Worm (Caenorhabditis elegans) whole organism, mixed stage, embryonic: ENCODE measurements around the gene nhr-34.

Experiments
- M03D4.4 ChIP-seq: sonication (generic microtip); optimal IDR thresholded peaks from 2 replicates; lab custom pipeline; 2017; ENCODE audit warnings: mild to moderate bottlenecking, missing genetic modification characterization, missing compliant biosample characterization
- bed-3 ChIP-seq: fragments of 200-800 bp; sonication (Bioruptor generic); optimal IDR thresholded peaks from 3 replicates; lab custom pipeline; 2018; ENCODE audit warnings: mild to moderate bottlenecking, missing genetic modification characterization, moderate library complexity, missing compliant biosample characterization
- blmp-1 ChIP-seq: fragments of 150-350 bp; optimal IDR thresholded peaks from 2 replicates; lab custom pipeline; 2014; ENCODE audit warnings: missing biosample characterization, missing genetic modification characterization
- ceh-39 ChIP-seq: fragments of 150-350 bp; optimal IDR thresholded peaks from 2 replicates; lab custom pipeline; 2014; ENCODE audit warnings: missing biosample characterization, missing genetic modification characterization
- ceh-43 ChIP-seq: fragments of 200-800 bp; sonication (Bioruptor generic); optimal IDR thresholded peaks from 2 replicates; lab custom pipeline; 2018; ENCODE audit warnings: mild to moderate bottlenecking, missing genetic modification characterization, moderate library complexity, missing compliant biosample characterization
- ceh-83 ChIP-seq: fragments of 200-800 bp; sonication (Bioruptor generic); optimal IDR thresholded peaks from 2 replicates; lab custom pipeline; 2018; ENCODE audit warnings: mild to moderate bottlenecking, missing genetic modification characterization, missing compliant biosample characterization
- cnd-1 ChIP-seq: fragments of 200-800 bp; sonication (Bioruptor generic); optimal IDR thresholded peaks from 2 replicates; lab custom pipeline; 2018; ENCODE audit warnings: mild to moderate bottlenecking, missing genetic modification characterization, missing compliant biosample characterization
- drap-1 ChIP-seq: fragments of 200-800 bp; sonication (Bioruptor generic); optimal IDR thresholded peaks from 3 replicates; lab custom pipeline; 2018; ENCODE audit warnings: mild to moderate bottlenecking, missing genetic modification characterization, missing compliant biosample characterization
- elt-1 ChIP-seq: sonication (generic microtip); optimal IDR thresholded peaks from 2 replicates; lab custom pipeline; 2017; ENCODE audit warnings: missing genetic modification characterization, mild to moderate bottlenecking, missing compliant biosample characterization, antibody characterized with exemption, moderate library complexity, borderline replicate concordance; ENCODE audit not compliant: insufficient read depth
- elt-3 ChIP-seq: fragments of 150-350 bp; optimal IDR thresholded peaks from 2 replicates; lab custom pipeline; 2014; ENCODE audit warnings: missing biosample characterization, missing genetic modification characterization
- flh-1 ChIP-seq: fragments of 200-800 bp; sonication (Bioruptor generic); optimal IDR thresholded peaks from 2 replicates; lab custom pipeline; 2018; ENCODE audit warnings: mild to moderate bottlenecking, missing genetic modification characterization, moderate library complexity, missing compliant biosample characterization
- ham-2 ChIP-seq: fragments of 200-800 bp; sonication (Bioruptor generic); optimal IDR thresholded peaks from 2 replicates; lab custom pipeline; 2018; ENCODE audit warnings: mild to moderate bottlenecking, missing genetic modification characterization, missing compliant biosample characterization
- hlh-1 ChIP-seq: fragments of 150-350 bp; optimal IDR thresholded peaks from 2 replicates; lab custom pipeline; 2014; ENCODE audit warnings: missing biosample characterization, missing genetic modification reagents, missing genetic modification characterization
- lin-32 ChIP-seq: fragments of 200-800 bp; sonication (Bioruptor generic); optimal IDR thresholded peaks from 2 replicates; lab custom pipeline; 2018; ENCODE audit warnings: mild to moderate bottlenecking, missing genetic modification characterization, missing compliant biosample characterization
- lsy-2 ChIP-seq: fragments of 150-350 bp; optimal IDR thresholded peaks from 2 replicates; lab custom pipeline; 2014; ENCODE audit warnings: missing biosample characterization, missing genetic modification characterization
- mab-5 ChIP-seq: fragments of 150-350 bp; optimal IDR thresholded peaks from 2 replicates; lab custom pipeline; 2014; ENCODE audit warnings: missing biosample characterization, missing genetic modification characterization
- mep-1 ChIP-seq: fragments of 150-350 bp; optimal IDR thresholded peaks from 2 replicates; lab custom pipeline; 2017; ENCODE audit warnings: missing biosample characterization, missing genetic modification reagents, missing genetic modification characterization, inconsistent platforms
- mls-2 ChIP-seq: sonication (generic microtip); optimal IDR thresholded peaks from 2 replicates; lab custom pipeline; 2016; ENCODE audit warnings: mild to moderate bottlenecking, missing genetic modification characterization, moderate library complexity, missing compliant biosample characterization
- nhr-12 ChIP-seq: fragments of 150-350 bp; optimal IDR thresholded peaks from 2 replicates; lab custom pipeline; 2014; ENCODE audit warnings: missing biosample characterization, missing genetic modification characterization
- nhr-2 ChIP-seq: fragments of 150-350 bp; optimal IDR thresholded peaks from 2 replicates; lab custom pipeline; 2014; ENCODE audit warnings: missing biosample characterization, missing genetic modification characterization
- nhr-237 ChIP-seq: fragments of 150-350 bp; optimal IDR thresholded peaks from 2 replicates; lab custom pipeline; 2014; ENCODE audit warnings: missing biosample characterization, missing genetic modification characterization
- nhr-28 ChIP-seq: fragments of 150-350 bp; optimal IDR thresholded peaks from 2 replicates; lab custom pipeline; 2014; ENCODE audit warnings: missing biosample characterization, missing genetic modification characterization
- nhr-76 ChIP-seq: sonication (generic microtip); optimal IDR thresholded peaks from 2 replicates; lab custom pipeline; 2017; ENCODE audit warnings: missing biosample characterization, missing genetic modification characterization
- sem-2 ChIP-seq: fragments of 200-800 bp; sonication (Bioruptor generic); optimal IDR thresholded peaks from 2 replicates; lab custom pipeline; 2018; ENCODE audit warnings: mild to moderate bottlenecking, missing genetic modification characterization, missing compliant biosample characterization
- snpc-4 ChIP-seq: fragments of 150-350 bp; optimal IDR thresholded peaks from 2 replicates; lab custom pipeline; 2014; ENCODE audit warnings: missing biosample characterization, missing genetic modification characterization
- sptf-1 ChIP-seq: sonication (generic microtip); optimal IDR thresholded peaks from 2 replicates; lab custom pipeline; 2017; ENCODE audit warnings: mild to moderate bottlenecking, missing genetic modification characterization, moderate library complexity, missing compliant biosample characterization
- tbx-8 ChIP-seq: fragments of 200-800 bp; sonication (Bioruptor generic); optimal IDR thresholded peaks from 2 replicates; lab custom pipeline; 2018; ENCODE audit warnings: mild to moderate bottlenecking, missing genetic modification characterization, moderate library complexity, missing compliant biosample characterization
- unc-120 ChIP-seq: sonication (generic microtip); optimal IDR thresholded peaks from 2 replicates; lab custom pipeline; 2017; ENCODE audit warnings: missing genetic modification characterization, missing compliant biosample characterization; ENCODE audit not compliant: poor library complexity, severe bottlenecking
- unc-39 ChIP-seq: fragments of 150-350 bp; optimal IDR thresholded peaks from 2 replicates; lab custom pipeline; 2014; ENCODE audit warnings: missing biosample characterization, missing genetic modification characterization
- unc-62 ChIP-seq: fragments of 150-350 bp; optimal IDR thresholded peaks from 2 replicates; lab custom pipeline; 2014; ENCODE audit warnings: missing biosample characterization, missing genetic modification reagents, missing genetic modification characterization
- zip-8 ChIP-seq: fragments of 150-350 bp; optimal IDR thresholded peaks from 2 replicates; lab custom pipeline; 2014; ENCODE audit warnings: missing biosample characterization, missing genetic modification characterization
- ztf-11 ChIP-seq: fragments of 150-350 bp; optimal IDR thresholded peaks from 2 replicates; lab custom pipeline; 2014; ENCODE audit warnings: missing biosample characterization, missing genetic modification characterization

nhr-34 gene

DNA sequence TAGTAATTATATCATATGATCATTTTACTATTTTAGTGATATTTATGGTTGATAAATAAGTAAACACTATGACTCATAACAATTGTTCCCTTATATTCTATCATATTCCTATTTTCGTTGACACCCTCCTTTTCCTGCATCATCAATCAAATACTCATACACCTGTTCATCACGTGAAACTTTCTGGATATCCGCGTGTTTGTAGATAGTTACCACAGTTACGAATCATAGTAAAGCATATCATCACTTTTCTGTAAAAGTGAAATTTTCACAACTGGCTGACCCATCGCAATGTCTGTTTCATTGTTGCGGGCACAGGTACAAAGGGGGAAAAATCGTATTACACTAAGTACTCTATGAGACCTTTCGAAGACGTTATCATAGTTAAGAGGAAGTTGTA lies 41.6 kb downstream of the nhr-34 start:
- TF ChIP-seq unc-62 (GFP tag; lab: Kevin White, UChicago) (no peak), nhr-12 (tag; lab: Kevin White, UChicago) (no peak), nhr-237 (tag; lab: Kevin White, UChicago) (no peak), sptf-1 (tag; lab: Kevin White, UChicago) (no peak), bed-3 (GFP tag; lab: Kevin White, UChicago) (no peak), drap-1 (GFP tag; lab: Kevin White, UChicago) (no peak), M03D4.4 (tag; lab: Kevin White, UChicago) (no peak), blmp-1 (tag; lab: Kevin White, UChicago) (no peak), flh-1 (GFP tag; lab: Kevin White, UChicago) (no peak)
- TF ChIP-seq, all 35 proteins: peak for 0

DNA sequence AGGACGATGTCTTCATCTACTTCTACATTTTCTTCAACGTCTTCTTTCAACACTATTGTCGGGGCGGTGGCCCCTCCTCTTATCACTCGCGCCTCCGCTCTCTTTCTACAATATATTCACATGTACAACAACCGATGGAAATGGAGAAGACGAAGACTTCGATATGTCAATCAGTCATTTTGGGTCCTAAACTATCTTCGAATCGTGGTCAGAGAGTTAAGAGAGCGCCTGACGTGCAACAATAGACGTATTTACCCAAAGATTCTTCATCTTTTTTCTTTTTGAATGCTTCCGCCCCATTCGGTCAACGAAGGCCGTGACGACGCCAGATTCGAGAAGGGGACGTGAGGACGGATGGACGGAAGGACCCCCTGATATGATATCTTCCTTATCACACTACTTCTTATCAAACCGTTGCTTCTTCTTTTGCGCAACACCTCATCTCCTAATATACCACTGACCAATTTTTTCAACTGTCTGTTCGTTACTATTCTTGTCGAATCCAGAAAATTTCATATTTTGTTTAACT lies 42.4 kb downstream of the nhr-34 start:
- TF ChIP-seq tbx-8 (GFP tag; lab: Kevin White, UChicago) (no peak), zip-8 (tag; lab: Kevin White, UChicago) (no peak), snpc-4 (tag; lab: Kevin White, UChicago) (no peak), nhr-12 (tag; lab: Kevin White, UChicago) (no peak), ceh-39 (no peak), ceh-83 (GFP tag; lab: Kevin White, UChicago) (no peak), nhr-76 (no peak), sem-2 (GFP tag; lab: Kevin White, UChicago) (no peak)

DNA sequence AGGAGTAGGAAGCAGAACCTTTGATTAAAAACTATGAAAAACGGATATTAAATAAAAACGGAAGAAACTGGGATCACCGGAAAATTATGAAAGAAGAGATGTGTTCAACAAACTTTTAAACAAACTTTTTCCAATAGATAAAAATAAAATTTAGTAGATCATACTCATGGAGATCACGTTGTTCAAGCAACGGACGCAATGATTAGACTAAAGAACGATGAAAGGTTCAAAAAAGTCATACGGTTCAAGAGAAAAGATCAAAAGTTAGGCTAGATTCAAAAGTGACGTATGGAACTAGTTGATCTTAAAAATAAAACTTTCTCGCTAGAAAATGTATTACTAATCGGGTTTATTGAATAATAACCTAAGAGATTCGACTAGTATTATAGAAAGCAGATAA lies 43.4 kb downstream of the nhr-34 start:
- TF ChIP-seq nhr-2 (no peak), nhr-76 (no peak), hlh-1 (tag; lab: Kevin White, UChicago) (no peak), nhr-28 (tag; lab: Kevin White, UChicago) (no peak), mls-2 (tag; lab: Kevin White, UChicago) (no peak), tbx-8 (GFP tag; lab: Kevin White, UChicago) (no peak), mep-1 (tag; lab: Kevin White, UChicago) (no peak), nhr-237 (tag; lab: Kevin White, UChicago) (no peak)

DNA sequence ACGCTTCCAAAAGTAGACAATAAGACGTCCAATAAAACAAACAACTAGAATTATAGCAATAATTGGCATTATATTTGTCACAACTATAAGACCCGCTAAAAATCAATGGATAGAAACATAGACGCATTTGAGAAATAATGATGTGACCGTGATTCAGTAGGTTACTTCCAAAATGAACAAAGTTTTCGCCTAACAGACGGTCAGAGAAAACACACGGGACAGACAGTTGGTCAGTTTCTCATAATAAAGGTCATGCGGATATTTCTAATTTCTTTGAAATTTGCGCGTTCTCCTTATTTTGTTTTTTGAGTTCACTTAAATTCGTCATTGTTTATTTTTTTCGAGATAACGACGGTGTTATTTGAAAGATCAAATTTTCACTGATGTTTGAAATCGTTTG lies 43.9 kb downstream of the nhr-34 start:
- TF ChIP-seq tbx-8 (GFP tag; lab: Kevin White, UChicago) (no peak), drap-1 (GFP tag; lab: Kevin White, UChicago) (no peak), ham-2 (no peak), nhr-28 (tag; lab: Kevin White, UChicago) (no peak), mab-5 (tag; lab: Kevin White, UChicago) (no peak), elt-1 (tag; lab: Kevin White, UChicago) (no peak), unc-62 (GFP tag; lab: Kevin White, UChicago) (no peak), nhr-76 (no peak), ceh-83 (GFP tag; lab: Kevin White, UChicago) (no peak), M03D4.4 (tag; lab: Kevin White, UChicago) (no peak), bed-3 (GFP tag; lab: Kevin White, UChicago) (no peak), unc-39 (tag; lab: Kevin White, UChicago) (no peak), unc-120 (tag; lab: Kevin White, UChicago) (no peak), ceh-39 (no peak), hlh-1 (tag; lab: Kevin White, UChicago) (no peak), mls-2 (tag; lab: Kevin White, UChicago) (no peak), zip-8 (tag; lab: Kevin White, UChicago) (no peak), lsy-2 (tag; lab: Kevin White, UChicago) (no peak)

DNA sequence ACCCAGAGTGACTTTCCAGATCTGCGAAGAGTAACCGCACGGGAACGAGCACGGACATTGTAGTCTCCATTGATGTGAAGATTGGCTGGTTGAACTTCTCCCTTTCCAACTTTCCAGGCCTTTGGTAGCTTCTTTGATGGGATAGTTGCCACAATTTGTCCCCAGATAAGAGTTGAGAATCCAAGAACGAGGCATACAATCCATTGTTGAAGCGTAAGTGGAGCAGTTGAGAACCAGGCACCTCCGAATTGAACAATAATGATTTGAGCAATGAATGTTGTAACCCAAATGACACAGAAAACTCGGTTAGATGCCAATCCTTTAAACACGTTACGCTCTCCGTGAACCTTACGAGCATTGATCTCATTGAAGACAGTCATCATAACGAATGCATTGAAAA lies 48.4 kb downstream of the nhr-34 start:
- no peak for TF ChIP-seq lin-32 (GFP tag; lab: Kevin White, UChicago)
- no peak for TF ChIP-seq ceh-39
- TF ChIP-seq mep-1 (tag; lab: Kevin White, UChicago), result no peak
- TF ChIP-seq M03D4.4 (tag; lab: Kevin White, UChicago), result no peak
- TF ChIP-seq elt-3, result no peak
- no peak for TF ChIP-seq drap-1 (GFP tag; lab: Kevin White, UChicago)
- TF ChIP-seq blmp-1 (tag; lab: Kevin White, UChicago), result no peak
- no peak for TF ChIP-seq nhr-28 (tag; lab: Kevin White, UChicago)
- no peak for TF ChIP-seq ceh-43 (GFP tag; lab: Kevin White, UChicago)
- TF ChIP-seq ztf-11 (tag; lab: Kevin White, UChicago), result no peak
- TF ChIP-seq cnd-1 (tag; lab: Kevin White, UChicago), result no peak
- no peak for TF ChIP-seq snpc-4 (tag; lab: Kevin White, UChicago)
- TF ChIP-seq, all 35 proteins: peak for 0
